Fruit fly (Drosophila melanogaster): ENCODE measurements around the gene CG43843.
A peak's percentile ranks its signal among the peaks of the same experiment; 100 is the strongest.

Gene CG43843

DNA sequence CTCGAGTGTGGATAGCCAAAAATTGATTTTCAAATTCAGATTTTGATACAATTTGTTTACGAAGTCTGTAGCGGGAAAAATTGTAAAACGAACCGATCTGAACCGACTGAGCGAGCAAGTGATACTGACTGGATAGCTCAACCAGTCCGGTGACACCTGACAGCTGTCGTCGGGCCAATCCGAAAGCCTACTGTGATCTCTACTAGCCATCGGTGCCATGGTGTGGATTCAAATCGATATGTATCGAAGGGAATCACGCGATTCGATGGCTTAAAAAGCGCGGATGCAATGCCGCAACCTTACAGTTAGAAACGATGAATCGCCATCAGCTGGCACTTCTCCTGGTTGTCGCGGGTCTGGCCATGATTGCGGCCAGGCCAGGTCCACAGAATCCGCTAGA is 23.0 kb downstream of the CG43843 start, which contains the start of gene CG6290:
Gene CG6290, plus strand, starts transcription at position 301 of the 400 bp plus-strand sequence.
- TF ChIP-seq N (GFP tag; optimal IDR thresholded peaks at IDR 0.05) (no peak), Sp1 (GFP tag; optimal IDR thresholded peaks at IDR 0.05) (no peak), psq (GFP tag; optimal IDR thresholded peaks at IDR 0.05) (no peak), CrebA (GFP tag; optimal IDR thresholded peaks at IDR 0.05; ENCODE audit: borderline replicate concordance) (no peak), Hr78 (GFP tag; optimal IDR thresholded peaks at IDR 0.05) (no peak), HLH106 (tag; optimal IDR thresholded peaks at IDR 0.05) (no peak), OdsH (GFP tag; optimal IDR thresholded peaks at IDR 0.05) (no peak), sage (GFP tag; optimal IDR thresholded peaks at IDR 0.05) (no peak), dmrt93B (GFP tag; optimal IDR thresholded peaks at IDR 0.05) (no peak), Hnf4 (GFP tag; optimal IDR thresholded peaks at IDR 0.05) (no peak), Mio (GFP tag; optimal IDR thresholded peaks at IDR 0.05) (no peak), foxo (GFP tag; optimal IDR thresholded peaks at IDR 0.05) (no peak), Myc (optimal IDR thresholded peaks at IDR 0.05) (no peak), rgr (GFP tag; optimal IDR thresholded peaks at IDR 0.05) (no peak), CG9705 (GFP tag; optimal IDR thresholded peaks at IDR 0.05) (no peak)

DNA sequence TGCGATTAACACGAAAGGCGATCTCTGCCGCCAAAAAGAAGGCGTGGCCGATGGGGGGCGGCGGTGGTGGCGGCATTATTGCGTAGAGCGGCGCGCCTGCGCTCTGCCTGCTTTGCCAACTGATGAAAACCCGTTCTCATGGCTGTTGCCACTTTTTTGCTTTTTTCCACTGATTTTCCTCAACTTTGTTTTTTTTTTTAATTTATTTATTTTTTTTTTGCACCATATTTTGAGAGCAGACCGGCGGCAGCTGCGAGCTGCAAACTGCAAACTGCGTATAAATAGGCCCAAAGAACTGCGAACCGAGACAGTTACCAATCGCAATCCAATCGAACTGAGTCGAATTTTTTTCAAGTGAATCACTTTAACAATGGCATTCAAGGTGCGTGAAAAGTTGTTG is 38.1 kb downstream of the CG43843 start, which contains the start of gene CG42323:
Gene CG42323, plus strand, starts transcription at position 302 of the 400 bp plus-strand sequence.
- TF ChIP-seq Hr78 (GFP tag; optimal IDR thresholded peaks at IDR 0.05), result no peak
- no peak for TF ChIP-seq Hr83 (GFP tag; optimal IDR thresholded peaks at IDR 0.05; ENCODE audit: poor library complexity, severe bottlenecking)
- no peak for TF ChIP-seq lola (GFP tag; optimal IDR thresholded peaks at IDR 0.05)
- TF ChIP-seq Abd-B (GFP tag; optimal IDR thresholded peaks at IDR 0.05), result no peak
- TF ChIP-seq Dfd (GFP tag; optimal IDR thresholded peaks at IDR 0.05), result no peak
- TF ChIP-seq GATAd (GFP tag; optimal IDR thresholded peaks at IDR 0.05), result no peak
- TF ChIP-seq jim (GFP tag; optimal IDR thresholded peaks at IDR 0.05), result no peak
- TF ChIP-seq ey (GFP tag; optimal IDR thresholded peaks at IDR 0.05), result no peak
- TF ChIP-seq woc (GFP tag; optimal IDR thresholded peaks at IDR 0.05), result no peak
- no peak for TF ChIP-seq fru (GFP tag; optimal IDR thresholded peaks at IDR 0.05)
- TF ChIP-seq Jra (GFP tag; optimal IDR thresholded peaks at IDR 0.05), result no peak
- TF ChIP-seq foxo (GFP tag; optimal IDR thresholded peaks at IDR 0.05), result no peak
- TF ChIP-seq Sp1 (GFP tag; optimal IDR thresholded peaks at IDR 0.05), result no peak
- TF ChIP-seq tai (GFP tag; optimal IDR thresholded peaks at IDR 0.05), result no peak
- no peak for TF ChIP-seq h (GFP tag; optimal IDR thresholded peaks at IDR 0.05)
- no peak for TF ChIP-seq CG32264 (GFP tag; optimal IDR thresholded peaks at IDR 0.05)
- no peak for TF ChIP-seq N (GFP tag; optimal IDR thresholded peaks at IDR 0.05)
- no peak for TF ChIP-seq OdsH (GFP tag; optimal IDR thresholded peaks at IDR 0.05)
- no peak for TF ChIP-seq psq (GFP tag; optimal IDR thresholded peaks at IDR 0.05)

DNA sequence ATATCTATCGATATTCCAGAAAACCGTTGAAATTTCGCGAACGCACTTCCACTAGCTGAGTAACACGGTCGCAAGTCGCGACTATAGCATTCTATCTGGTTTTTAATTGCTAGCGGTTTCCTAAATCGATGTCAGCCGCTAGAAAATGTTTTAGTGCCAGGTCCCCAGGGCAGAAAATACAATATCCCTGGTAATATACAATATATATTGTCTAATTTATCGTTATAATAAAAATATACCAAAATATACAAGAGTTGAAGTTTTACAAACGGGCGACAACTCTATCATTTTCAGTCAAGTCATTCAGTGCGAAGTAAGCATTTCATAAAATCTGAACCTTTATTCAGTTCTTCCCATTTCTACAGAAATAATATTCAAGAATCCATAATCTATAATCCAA is 45.1 kb downstream of the CG43843 start, which contains the start of gene CG15056:
Gene CG15056, plus strand, starts transcription at position 301 of the 400 bp plus-strand sequence.
- TF ChIP-seq Rel (GFP tag; optimal IDR thresholded peaks at IDR 0.05), result no peak
- no peak for TF ChIP-seq Rel (tag; optimal IDR thresholded peaks at IDR 0.05)
- no peak for TF ChIP-seq brk (GFP tag; optimal IDR thresholded peaks at IDR 0.05)
- TF ChIP-seq Vsx2 (GFP tag; optimal IDR thresholded peaks at IDR 0.05; ENCODE audit: partially characterized antibody), result no peak
- no peak for TF ChIP-seq usp (GFP tag; optimal IDR thresholded peaks at IDR 0.05)
- no peak for TF ChIP-seq woc (GFP tag; optimal IDR thresholded peaks at IDR 0.05)
- no peak for TF ChIP-seq GATAd (GFP tag; optimal IDR thresholded peaks at IDR 0.05)
- no peak for TF ChIP-seq OdsH (GFP tag; optimal IDR thresholded peaks at IDR 0.05)
- no peak for TF ChIP-seq Abd-B (GFP tag; optimal IDR thresholded peaks at IDR 0.05)
- TF ChIP-seq rgr (GFP tag; optimal IDR thresholded peaks at IDR 0.05), result no peak
- TF ChIP-seq dl (GFP tag; optimal IDR thresholded peaks at IDR 0.05; ENCODE audit: insufficient read depth in 1 of 2, partially characterized antibody in 2 of 2), result no peak
- no peak for TF ChIP-seq CG9705 (GFP tag; optimal IDR thresholded peaks at IDR 0.05)
- TF ChIP-seq Hr83 (GFP tag; optimal IDR thresholded peaks at IDR 0.05; ENCODE audit: poor library complexity, severe bottlenecking), result no peak
- TF ChIP-seq sv (GFP tag; optimal IDR thresholded peaks at IDR 0.05), result no peak
- TF ChIP-seq Hnf4 (GFP tag; optimal IDR thresholded peaks at IDR 0.05), result no peak
- no peak for TF ChIP-seq Myc (optimal IDR thresholded peaks at IDR 0.05)
- TF ChIP-seq Sp1 (GFP tag; optimal IDR thresholded peaks at IDR 0.05), result no peak
- no peak for TF ChIP-seq tai (GFP tag; optimal IDR thresholded peaks at IDR 0.05)
- TF ChIP-seq h (GFP tag; optimal IDR thresholded peaks at IDR 0.05), result no peak

DNA sequence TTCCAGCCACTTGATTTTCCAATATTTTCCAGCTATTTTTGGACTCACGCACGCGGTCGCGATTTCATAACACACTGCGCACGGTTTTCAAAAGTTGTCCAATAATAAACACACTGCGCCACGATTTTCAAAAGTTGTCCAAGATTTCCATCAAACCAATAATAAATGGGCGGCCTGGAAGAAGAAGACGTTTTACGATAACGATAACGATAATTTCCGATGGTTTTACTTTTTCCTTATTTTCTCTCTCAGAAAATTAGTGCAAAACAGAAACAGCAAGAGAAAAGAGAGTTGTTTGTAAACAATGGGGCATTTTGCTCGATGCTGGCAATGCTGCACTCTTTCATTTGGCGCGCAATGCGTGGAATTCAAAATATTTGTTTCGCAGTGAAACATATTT is 50.3 kb downstream of the CG43843 start, which contains the start of gene Nt5b:
Gene Nt5b, minus strand, starts transcription at position 207 of the 400 bp plus-strand sequence.
- TF ChIP-seq dmrt93B (GFP tag; optimal IDR thresholded peaks at IDR 0.05), result no peak
- no peak for TF ChIP-seq Jra (GFP tag; optimal IDR thresholded peaks at IDR 0.05)
- peak; percentile 33 for TF ChIP-seq psq (GFP tag; optimal IDR thresholded peaks at IDR 0.05)

All from whole organism, wandering third instar larva.